Fruit fly (Drosophila melanogaster): ENCODE results near the gene Arr2.

The Arr2 gene

DNA sequence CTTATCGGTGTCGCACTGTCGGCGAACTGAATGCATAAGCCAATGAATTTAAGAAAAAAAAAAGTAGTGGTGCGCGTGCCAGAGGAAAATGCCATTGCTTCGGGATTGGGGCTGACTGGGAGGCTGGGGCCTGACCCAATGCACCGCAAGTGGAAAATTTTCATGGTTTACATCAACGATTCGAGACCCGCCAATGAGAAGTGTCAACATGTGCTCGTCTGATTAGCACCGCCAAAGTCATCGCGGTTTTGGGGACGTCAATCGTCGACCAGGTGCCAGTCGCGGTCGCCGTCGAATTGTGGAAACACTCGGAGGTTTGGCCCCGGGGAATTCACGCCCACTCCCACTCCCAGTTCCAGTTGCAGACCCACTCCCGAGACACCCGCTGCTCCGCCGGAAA, 35.0 kb upstream of the Arr2 start (continued):
- no peak for TF ChIP-seq CTCF (GFP tag; optimal IDR thresholded peaks at IDR 0.05)
- peak; percentile 60 for TF ChIP-seq CG12769 (tag; optimal IDR thresholded peaks at IDR 0.05)
- TF ChIP-seq D19A (tag; optimal IDR thresholded peaks at IDR 0.05), result no peak
- peak; percentile 22 for TF ChIP-seq Blimp-1 (GFP tag; optimal IDR thresholded peaks at IDR 0.05)
- no peak for TF ChIP-seq chn (GFP tag; optimal IDR thresholded peaks at IDR 0.05)
- no peak for TF ChIP-seq h (optimal IDR thresholded peaks at IDR 0.05)
- TF ChIP-seq CG10543 (GFP tag; optimal IDR thresholded peaks at IDR 0.05), result peak; percentile 68
- no peak for TF ChIP-seq mam (GFP tag; optimal IDR thresholded peaks at IDR 0.05)
- no peak for TF ChIP-seq CG10565 (GFP tag; optimal IDR thresholded peaks at IDR 0.05)
- no peak for TF ChIP-seq sug (tag; optimal IDR thresholded peaks at IDR 0.05)
- TF ChIP-seq CG17612 (GFP tag; IDR thresholded peaks at IDR 0.05), result no peak
- TF ChIP-seq CG13287 (GFP tag; IDR thresholded peaks at IDR 0.05; ENCODE audit: partially characterized antibody), result no peak
- no peak for TF ChIP-seq ham (GFP tag; IDR thresholded peaks at IDR 0.05)
- peak; percentile 12 for TF ChIP-seq CG12659 (GFP tag; optimal IDR thresholded peaks at IDR 0.05)
- TF ChIP-seq CG8290 (GFP tag; optimal IDR thresholded peaks at IDR 0.05), result no peak
- peak in 1 of 2 experiments; percentile 59 for TF ChIP-seq CG8290 (tag; optimal IDR thresholded peaks at IDR 0.05)
- no peak for TF ChIP-seq CG12236 (GFP tag; optimal IDR thresholded peaks at IDR 0.05)
- no peak for TF ChIP-seq Lpt (GFP tag; optimal IDR thresholded peaks at IDR 0.05)
- TF ChIP-seq nau (GFP tag; optimal IDR thresholded peaks at IDR 0.05), result peak; percentile 66
- TF ChIP-seq CG12744 (GFP tag; optimal IDR thresholded peaks at IDR 0.05), result no peak
- TF ChIP-seq CG31441 (GFP tag; IDR thresholded peaks at IDR 0.05), result no peak
- no peak for TF ChIP-seq CG9215 (GFP tag; IDR thresholded peaks at IDR 0.05)
- TF ChIP-seq lbe (GFP tag; optimal IDR thresholded peaks at IDR 0.05), result no peak
- no peak for TF ChIP-seq CG30431 (GFP tag; optimal IDR thresholded peaks at IDR 0.05)
- TF ChIP-seq caup (GFP tag; optimal IDR thresholded peaks at IDR 0.05; ENCODE audit: severe bottlenecking), result peak; percentile 3
- no peak for TF ChIP-seq CG34224 (GFP tag; IDR thresholded peaks at IDR 0.05; ENCODE audit: partially characterized antibody)
- TF ChIP-seq tap (tag; optimal IDR thresholded peaks at IDR 0.05), result no peak
- TF ChIP-seq CG3726 (GFP tag; IDR thresholded peaks at IDR 0.05), result 0 out of 3 replicates have a peak, but pooled peaks have one; percentile 5
- no peak for TF ChIP-seq CG14050 (GFP tag; IDR thresholded peaks at IDR 0.05)
- no peak for TF ChIP-seq pnt (GFP tag; optimal IDR thresholded peaks at IDR 0.05)
- no peak; the same call in 1 of the 2 replicates for TF ChIP-seq CG10366 (GFP tag; IDR thresholded peaks at IDR 0.05)
- no peak for TF ChIP-seq Bgb (GFP tag; IDR thresholded peaks at IDR 0.05; ENCODE audit: partially characterized antibody)
- TF ChIP-seq zen (tag; optimal IDR thresholded peaks at IDR 0.05), result no peak
- no peak for TF ChIP-seq slou (GFP tag; optimal IDR thresholded peaks at IDR 0.05)
- TF ChIP-seq tna (GFP tag; IDR thresholded peaks at IDR 0.05; ENCODE audit: partially characterized antibody), result no peak
- TF ChIP-seq Dll (GFP tag; IDR thresholded peaks at IDR 0.05; ENCODE audit: partially characterized antibody), result no peak
- TF ChIP-seq CG12219 (GFP tag; optimal IDR thresholded peaks at IDR 0.05), result no peak
- no peak for TF ChIP-seq CG13123 (GFP tag; optimal IDR thresholded peaks at IDR 0.05)
- TF ChIP-seq CG17802 (tag; optimal IDR thresholded peaks at IDR 0.05), result no peak
- no peak for TF ChIP-seq CG6683 (GFP tag; optimal IDR thresholded peaks at IDR 0.05)
- no peak for TF ChIP-seq Aef1 (GFP tag; IDR thresholded peaks at IDR 0.05)
- no peak for TF ChIP-seq CG10654 (GFP tag; optimal IDR thresholded peaks at IDR 0.05)
- no peak for TF ChIP-seq Ptx1 (GFP tag; IDR thresholded peaks at IDR 0.05)
- TF ChIP-seq CG2129 (GFP tag; IDR thresholded peaks at IDR 0.05; ENCODE audit: partially characterized antibody), result no peak
- TF ChIP-seq CG11560 (tag; IDR thresholded peaks at IDR 0.05), result no peak
- TF ChIP-seq kni (GFP tag; optimal IDR thresholded peaks at IDR 0.05), result peak; percentile 49
- TF ChIP-seq CG8359 (GFP tag; optimal IDR thresholded peaks at IDR 0.05; ENCODE audit: borderline replicate concordance), result no peak
- TF ChIP-seq jing (GFP tag; optimal IDR thresholded peaks at IDR 0.05), result no peak
- TF ChIP-seq CG1529 (GFP tag; optimal IDR thresholded peaks at IDR 0.05), result peak; percentile 40
- peak; percentile 35 for TF ChIP-seq CG18619 (GFP tag; optimal IDR thresholded peaks at IDR 0.05)
- TF ChIP-seq Oli (tag; optimal IDR thresholded peaks at IDR 0.05), result no peak
- TF ChIP-seq gcm2 (GFP tag; optimal IDR thresholded peaks at IDR 0.05), result no peak

Measured in whole organism, embryonic.